Fruit fly (Drosophila melanogaster) whole organism, wandering third instar larva: ENCODE data around the gene CG33941.

Experiments
- Abd-B ChIP-seq: fragments of >200 bp; optimal IDR thresholded peaks from 2 replicates; lab custom pipeline; 2017; ENCODE audit warnings: missing biosample characterization, missing genetic modification characterization
- CG32264 ChIP-seq: fragments of 200-800 bp; sonication (Bioruptor generic); optimal IDR thresholded peaks from 2 replicates; lab custom pipeline; 2016; ENCODE audit warnings: missing biosample characterization, missing genetic modification characterization
- CG9705 ChIP-seq: fragments of 200-800 bp; sonication (Bioruptor generic); optimal IDR thresholded peaks from 2 replicates; lab custom pipeline; 2018; ENCODE audit warnings: missing biosample characterization, mild to moderate bottlenecking, missing genetic modification characterization
- CrebA ChIP-seq: fragments of 200-800 bp; sonication (Bioruptor generic); optimal IDR thresholded peaks from 2 replicates; lab custom pipeline; 2016; ENCODE audit warnings: missing biosample characterization, mild to moderate bottlenecking, missing genetic modification characterization, borderline replicate concordance
- Dfd ChIP-seq: fragments of >200 bp; optimal IDR thresholded peaks from 2 replicates; lab custom pipeline; 2017; ENCODE audit warnings: missing biosample characterization, missing genetic modification characterization
- Dif ChIP-seq: fragments of 200-275, 200-300 bp; sonication (Bioruptor generic); optimal IDR thresholded peaks from 2 replicates; lab custom pipeline; 2018; ENCODE audit warnings: missing biosample characterization, missing genetic modification characterization; ENCODE audit not compliant: partially characterized antibody
- HLH106 ChIP-seq: fragments of 200-800 bp; optimal IDR thresholded peaks from 3 replicates; lab custom pipeline; 2019; ENCODE audit warnings: missing biosample characterization, mild to moderate bottlenecking, missing genetic modification characterization, moderate library complexity
- Hnf4 ChIP-seq: fragments of 200-800 bp; sonication (Bioruptor generic); optimal IDR thresholded peaks from 2 replicates; lab custom pipeline; 2016; ENCODE audit warnings: missing biosample characterization, mild to moderate bottlenecking, missing genetic modification characterization
- Hr78 ChIP-seq: fragments of >200 bp; optimal IDR thresholded peaks from 2 replicates; lab custom pipeline; 2017; ENCODE audit warnings: missing biosample characterization, missing genetic modification characterization
- Hr83 ChIP-seq: fragments of 200-300 bp; sonication (Bioruptor generic); optimal IDR thresholded peaks from 2 replicates; lab custom pipeline; 2016; ENCODE audit warnings: missing biosample characterization, mild to moderate bottlenecking, missing genetic modification characterization, moderate library complexity; ENCODE audit not compliant: poor library complexity, severe bottlenecking
- Jra ChIP-seq: sonication (Bioruptor generic); optimal IDR thresholded peaks from 2 replicates; lab custom pipeline; 2016; ENCODE audit warnings: missing biosample characterization, missing genetic modification characterization
- N ChIP-seq: fragments of >200 bp; optimal IDR thresholded peaks from 2 replicates; lab custom pipeline; 2018; ENCODE audit warnings: missing biosample characterization, missing external identifiers, missing genetic modification characterization
- OdsH ChIP-seq: fragments of 200-800 bp; sonication (Bioruptor generic); optimal IDR thresholded peaks from 2 replicates; lab custom pipeline; 2016; ENCODE audit warnings: missing biosample characterization, mild to moderate bottlenecking, missing genetic modification characterization
- Rel ChIP-seq, 2 experiments: fragments of 200-800 bp; sonication (Bioruptor generic) in 1 of 2; optimal IDR thresholded peaks; 2 replicates in 1 of 2; 3 replicates in 1 of 2; lab custom pipeline; 2016 to 2019; ENCODE audit warnings: mild to moderate bottlenecking in 2 of 2, missing biosample characterization in 2 of 2, missing genetic modification characterization in 2 of 2, moderate library complexity in 1 of 2
- Sp1 ChIP-seq: fragments of 200-800 bp; sonication (Bioruptor generic); optimal IDR thresholded peaks from 3 replicates; lab custom pipeline; 2019; ENCODE audit warnings: missing biosample characterization, mild to moderate bottlenecking, missing genetic modification characterization, moderate library complexity
- Vsx2 ChIP-seq: fragments of 200-300, 225-300 bp; sonication (Bioruptor generic); optimal IDR thresholded peaks from 2 replicates; lab custom pipeline; 2018; ENCODE audit warnings: missing biosample characterization, missing genetic modification characterization; ENCODE audit not compliant: partially characterized antibody
- brk ChIP-seq: fragments of 200-800 bp; sonication (Bioruptor generic); optimal IDR thresholded peaks from 2 replicates; lab custom pipeline; 2016; ENCODE audit warnings: missing biosample characterization, mild to moderate bottlenecking, missing genetic modification characterization
- dl ChIP-seq, 2 experiments: fragments of 175-275, 200-275 bp in 1 of 2; fragments of 200-275 bp in 1 of 2; sonication (Bioruptor generic); optimal IDR thresholded peaks; lab custom pipeline; 2018; ENCODE audit warnings: mild to moderate bottlenecking in 2 of 2, missing biosample characterization in 2 of 2, missing genetic modification characterization in 2 of 2, moderate library complexity in 2 of 2; ENCODE audit not compliant: partially characterized antibody in 2 of 2, insufficient read depth in 1 of 2
- dmrt93B ChIP-seq: fragments of 200-800 bp; sonication (Bioruptor generic); optimal IDR thresholded peaks from 2 replicates; lab custom pipeline; 2018; ENCODE audit warnings: missing biosample characterization, mild to moderate bottlenecking, missing genetic modification characterization
- ey ChIP-seq: fragments of 200-800 bp; sonication (Bioruptor generic); optimal IDR thresholded peaks from 2 replicates; lab custom pipeline; 2016; ENCODE audit warnings: missing biosample characterization, missing genetic modification characterization
- foxo ChIP-seq, 2 experiments: fragments of 200-800 bp; sonication (Bioruptor generic); optimal IDR thresholded peaks; 2 replicates in 1 of 2; 3 replicates in 1 of 2; lab custom pipeline; 2016 to 2017; ENCODE audit warnings: missing biosample characterization in 2 of 2, missing genetic modification characterization in 2 of 2
- fru ChIP-seq: fragments of 200-800 bp; sonication (Bioruptor generic); optimal IDR thresholded peaks from 3 replicates; lab custom pipeline; 2016; ENCODE audit warnings: missing biosample characterization, mild to moderate bottlenecking, missing genetic modification characterization
- h ChIP-seq: fragments of 200-800 bp; sonication (Bioruptor generic); optimal IDR thresholded peaks from 3 replicates; lab custom pipeline; 2016; ENCODE audit warnings: missing biosample characterization, mild to moderate bottlenecking, missing genetic modification characterization
- jim ChIP-seq: fragments of 175-275, 200-325 bp; sonication (Bioruptor generic); optimal IDR thresholded peaks from 2 replicates; lab custom pipeline; 2016; ENCODE audit warnings: missing biosample characterization, mild to moderate bottlenecking, missing genetic modification characterization
- lola ChIP-seq: fragments of >200 bp; optimal IDR thresholded peaks from 2 replicates; lab custom pipeline; 2017; ENCODE audit warnings: missing biosample characterization, missing genetic modification characterization
- pan ChIP-seq: fragments of >200 bp; optimal IDR thresholded peaks from 2 replicates; lab custom pipeline; 2017
- psq ChIP-seq: fragments of 200-800 bp; sonication (Bioruptor generic); optimal IDR thresholded peaks from 3 replicates; lab custom pipeline; 2017; ENCODE audit warnings: missing biosample characterization, mild to moderate bottlenecking, missing genetic modification characterization, moderate library complexity
- rgr ChIP-seq: fragments of 200-800 bp; sonication (Bioruptor generic); optimal IDR thresholded peaks from 3 replicates; lab custom pipeline; 2016; ENCODE audit warnings: missing biosample characterization, mild to moderate bottlenecking, missing genetic modification characterization
- sage ChIP-seq: fragments of 200-800 bp; sonication (Bioruptor generic); optimal IDR thresholded peaks from 2 replicates; lab custom pipeline; 2016; ENCODE audit warnings: missing biosample characterization, mild to moderate bottlenecking, missing genetic modification characterization
- sv ChIP-seq: fragments of 200-800 bp; sonication (Bioruptor generic); optimal IDR thresholded peaks from 3 replicates; lab custom pipeline; 2016; ENCODE audit warnings: missing biosample characterization, missing genetic modification characterization
- tai ChIP-seq: sonication (Bioruptor generic); optimal IDR thresholded peaks from 2 replicates; lab custom pipeline; 2016; ENCODE audit warnings: missing biosample characterization, missing genetic modification characterization
- usp ChIP-seq: fragments of >200 bp; optimal IDR thresholded peaks from 2 replicates; lab custom pipeline; 2017; ENCODE audit warnings: missing biosample characterization, missing genetic modification characterization
- woc ChIP-seq: sonication (Bioruptor generic); optimal IDR thresholded peaks from 2 replicates; lab custom pipeline; 2016; ENCODE audit warnings: missing biosample characterization, mild to moderate bottlenecking, missing genetic modification characterization

CG33941 gene

DNA sequence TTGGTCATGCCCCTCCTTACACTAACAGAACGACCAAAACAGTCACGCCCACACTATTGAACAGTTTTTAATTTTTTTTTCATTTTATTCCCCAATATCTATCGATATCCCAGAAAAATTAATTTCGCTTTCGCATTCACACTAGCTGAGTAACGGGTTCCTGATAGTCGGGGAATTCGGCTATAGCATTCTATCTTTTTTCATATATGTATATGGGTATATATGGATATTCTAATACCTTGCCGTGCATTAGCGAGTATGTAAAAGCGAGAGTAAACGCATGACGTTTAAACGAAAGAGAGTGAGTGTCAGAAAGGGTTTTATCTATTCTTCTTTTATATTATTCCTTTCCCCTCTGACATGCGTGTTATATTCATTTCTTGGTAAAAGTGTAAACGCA is 31.8 kb downstream of the CG33941 start:
- peak; percentile 69 for TF ChIP-seq Dfd
- no peak for TF ChIP-seq Abd-B (GFP tag; lab: Kevin White, UChicago)
- no peak for TF ChIP-seq woc
- no peak for TF ChIP-seq jim (GFP tag; lab: Kevin White, UChicago)
- no peak for TF ChIP-seq lola
- TF ChIP-seq CrebA (GFP tag; lab: Kevin White, UChicago) = no peak
- TF ChIP-seq foxo (GFP tag; optimal IDR thresholded peaks at IDR 0.05; lab: Kevin White, UChicago) = no peak
- TF ChIP-seq psq (GFP tag; lab: Kevin White, UChicago) = no peak
- TF ChIP-seq, all 38 proteins: peak for 1

DNA sequence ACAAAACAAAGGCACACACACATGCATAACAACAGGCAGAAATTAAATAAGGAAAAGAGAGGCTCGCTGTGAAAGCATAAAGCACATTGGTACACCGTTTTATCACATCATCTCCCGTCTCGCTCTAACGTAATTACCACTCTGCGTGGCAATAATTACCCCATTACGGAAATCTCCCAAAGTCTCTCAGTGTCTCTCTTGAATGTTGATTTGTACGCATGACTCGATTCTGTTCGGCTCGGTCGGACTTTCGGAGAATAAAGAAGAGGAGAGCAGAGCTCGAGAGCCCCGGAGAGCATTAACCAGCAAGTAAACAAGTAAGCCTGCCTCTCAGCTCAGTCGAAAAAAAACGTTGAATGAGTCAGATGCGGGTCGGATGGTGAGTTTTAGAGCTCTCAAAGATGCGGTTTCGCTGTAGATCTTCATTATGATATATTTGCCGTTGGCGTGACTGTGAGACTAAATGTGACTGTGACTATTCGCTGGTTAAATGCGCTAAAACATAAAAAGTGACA is 34.2 kb downstream of the CG33941 start, which contains the start of gene zfh2:
Gene zfh2 (plus strand): TSS at position 332 of the 515 bp plus-strand sequence.
- TF ChIP-seq Vsx2 (GFP tag; lab: Kevin White, UChicago) (peak; percentile 94), fru (GFP tag; lab: Kevin White, UChicago) (peak; percentile 88), Rel (GFP tag; optimal IDR thresholded peaks at IDR 0.05; lab: Kevin White, UChicago) (peak; percentile 45), Rel (tag; optimal IDR thresholded peaks at IDR 0.05; lab: Kevin White, UChicago) (no peak), brk (peak; percentile 35), Hnf4 (GFP tag; lab: Kevin White, UChicago) (peak; percentile 4), Dif (peak; percentile 83), dl (GFP tag; optimal IDR thresholded peaks at IDR 0.05; lab: Kevin White, UChicago; ENCODE audit: insufficient read depth in 1 of 2, partially characterized antibody in 2 of 2) (peak; percentile 78 to 87), Jra (GFP tag; lab: Kevin White, UChicago) (peak; percentile 71), CrebA (GFP tag; lab: Kevin White, UChicago) (peak; percentile 52), dmrt93B (GFP tag; lab: Kevin White, UChicago) (no peak), sage (GFP tag; lab: Kevin White, UChicago) (no peak), Sp1 (GFP tag; lab: Kevin White, UChicago) (peak; percentile 2), rgr (GFP tag; lab: Kevin White, UChicago) (peak; percentile 16), OdsH (GFP tag; lab: Kevin White, UChicago) (peak; percentile 25), h (GFP tag; lab: Kevin White, UChicago) (no peak), lola (no peak), pan (no peak), usp (GFP tag; lab: Kevin White, UChicago) (no peak)

- no peak for TF ChIP-seq Abd-B (GFP tag; lab: Kevin White, UChicago)
- TF ChIP-seq sage (GFP tag; lab: Kevin White, UChicago) = no peak
- TF ChIP-seq Dif = peak; percentile 6
Observed at dm6 chr4:502510-503087, 35.3 kb downstream of the CG33941 start.

- TF ChIP-seq psq (GFP tag; lab: Kevin White, UChicago) (peak; percentile 51), Dif (peak; percentile 41), N (GFP tag; lab: Kevin White, UChicago) (no peak)
Observed at dm6 chr4:505112-505619, 37.9 kb downstream of the CG33941 start.

- no peak for TF ChIP-seq Abd-B (GFP tag; lab: Kevin White, UChicago)
- no peak for TF ChIP-seq Sp1 (GFP tag; lab: Kevin White, UChicago)
- no peak for TF ChIP-seq dmrt93B (GFP tag; lab: Kevin White, UChicago)
- no peak for TF ChIP-seq sv (GFP tag; lab: Kevin White, UChicago)
- TF ChIP-seq Hr78 (GFP tag; lab: Kevin White, UChicago) = no peak
- TF ChIP-seq CG32264 (GFP tag; lab: Kevin White, UChicago) = no peak
- TF ChIP-seq ey (GFP tag; lab: Kevin White, UChicago) = no peak
- TF ChIP-seq foxo (GFP tag; optimal IDR thresholded peaks at IDR 0.05; lab: Kevin White, UChicago) = no peak
- TF ChIP-seq Dif = no peak
- TF ChIP-seq tai = no peak
- no peak for TF ChIP-seq CG9705 (GFP tag; lab: Kevin White, UChicago)
- TF ChIP-seq Hnf4 (GFP tag; lab: Kevin White, UChicago) = no peak
- no peak for TF ChIP-seq jim (GFP tag; lab: Kevin White, UChicago)
- no peak for TF ChIP-seq HLH106 (tag; lab: Kevin White, UChicago)
- TF ChIP-seq lola = no peak
- no peak for TF ChIP-seq Hr83 (GFP tag; lab: Kevin White, UChicago)
Observed at dm6 chr4:505980-506614, 38.8 kb downstream of the CG33941 start.
